Worm (Caenorhabditis elegans): ENCODE measurements around the gene str-178.

ce11 chrV:12729220-12729619, 12.9 kb upstream of the str-178 start, which contains the start of gene R11D1.10:
- no peak for TF ChIP-seq madf-3 (GFP tag; IDR thresholded peaks at IDR 0.05)
- no peak for TF ChIP-seq dox-1 (GFP tag; IDR thresholded peaks at IDR 0.05)
- no peak for TF ChIP-seq snpc-4 (GFP tag; optimal IDR thresholded peaks at IDR 0.05)
- TF ChIP-seq snpc-4 (tag; optimal IDR thresholded peaks at IDR 0.05), result no peak
- no peak for TF ChIP-seq B0336.3 (GFP tag; IDR thresholded peaks at IDR 0.05)
- TF ChIP-seq lin-26 (GFP tag; IDR thresholded peaks at IDR 0.05), result no peak
- no peak for TF ChIP-seq F10E7.11 (tag; optimal IDR thresholded peaks at IDR 0.05)
- TF ChIP-seq D2030.7 (GFP tag; IDR thresholded peaks at IDR 0.05), result no peak
- TF ChIP-seq unc-62 (GFP tag; optimal IDR thresholded peaks at IDR 0.05), result no peak
- TF ChIP-seq tlf-1 (GFP tag; optimal IDR thresholded peaks at IDR 0.05), result no peak
- TF ChIP-seq sdz-38 (tag; optimal IDR thresholded peaks at IDR 0.05), result no peak
- no peak for TF ChIP-seq ztf-25 (GFP tag; IDR thresholded peaks at IDR 0.05)
- no peak for TF ChIP-seq F39B2.1 (GFP tag; IDR thresholded peaks at IDR 0.05)
- no peak for TF ChIP-seq ama-1 (optimal IDR thresholded peaks at IDR 0.05)
- TF ChIP-seq ama-1 (GFP tag; optimal IDR thresholded peaks at IDR 0.05), result no peak
- no peak for TF ChIP-seq sptf-2 (GFP tag; optimal IDR thresholded peaks at IDR 0.05)

Measured in whole organism, young adult.